Fruit fly (Drosophila melanogaster) whole organism, embryonic: ENCODE results near the gene wam.

Experiments used
- Ada2b ChIP-seq: fragments of 200-800 bp; sonication (Bioruptor generic); IDR thresholded peaks from 2 replicates; pipeline ENCODE4 v1.3.6; 2022; ENCODE audit warnings: missing biosample characterization, missing genetic modification characterization
- Asciz ChIP-seq: fragments of 200-800 bp; sonication (Bioruptor generic); optimal IDR thresholded peaks from 2 replicates; lab custom pipeline; 2017; ENCODE audit warnings: missing biosample characterization, mild to moderate bottlenecking, missing genetic modification characterization, missing genetic modification reagents
- CG10209 ChIP-seq: fragments of 200-800 bp; sonication (Bioruptor generic); optimal IDR thresholded peaks from 3 replicates; lab custom pipeline; 2017; ENCODE audit warnings: missing biosample characterization, mild to moderate bottlenecking, missing genetic modification characterization, missing genetic modification reagents
- CG10267 ChIP-seq: fragments of 200-800 bp; sonication (Bioruptor generic); optimal IDR thresholded peaks from 2 replicates; lab custom pipeline; 2018; ENCODE audit warnings: missing biosample characterization, mild to moderate bottlenecking, missing genetic modification characterization, moderate library complexity
- CG11695 ChIP-seq: fragments of 200-800 bp; sonication (Bioruptor generic); IDR thresholded peaks from 3 replicates; pipeline ENCODE4 v1.3.6; 2022; ENCODE audit warnings: missing biosample characterization, missing genetic modification characterization
- CG12104 ChIP-seq: fragments of 200-800 bp; sonication (Bioruptor generic); optimal IDR thresholded peaks from 3 replicates; lab custom pipeline; 2016; ENCODE audit warnings: missing biosample characterization, missing genetic modification characterization
- CG13624 ChIP-seq: fragments of 200-800 bp; sonication (Bioruptor generic); optimal IDR thresholded peaks from 2 replicates; lab custom pipeline; 2016; ENCODE audit warnings: missing biosample characterization, missing genetic modification characterization
- CG16815 ChIP-seq: fragments of 200-800 bp; sonication (Bioruptor generic); optimal IDR thresholded peaks from 3 replicates; lab custom pipeline; 2017; ENCODE audit warnings: missing biosample characterization, mild to moderate bottlenecking, missing genetic modification characterization
- CG30431 ChIP-seq: fragments of 200-800 bp; sonication (Bioruptor generic); optimal IDR thresholded peaks from 2 replicates; lab custom pipeline; 2017; ENCODE audit warnings: missing biosample characterization, missing genetic modification characterization
- CG31224 ChIP-seq: fragments of 200-800 bp; sonication (Bioruptor generic); IDR thresholded peaks from 2 replicates; pipeline ENCODE4 v1.3.6; 2022; ENCODE audit warnings: missing biosample characterization, missing genetic modification characterization
- CG34422 ChIP-seq: fragments of 200-800 bp; sonication (Bioruptor generic); IDR thresholded peaks from 3 replicates; pipeline ENCODE4 v1.3.6; 2022; ENCODE audit warnings: missing biosample characterization, missing genetic modification characterization
- CG4730 ChIP-seq: fragments of 200-800 bp; sonication (Bioruptor generic); IDR thresholded peaks from 2 replicates; pipeline ENCODE4 v1.3.6; 2022; ENCODE audit warnings: missing biosample characterization, missing genetic modification characterization
- CG4854 ChIP-seq: fragments of 200-800 bp; sonication (Bioruptor generic); optimal IDR thresholded peaks from 2 replicates; lab custom pipeline; 2016; ENCODE audit warnings: missing biosample characterization, missing genetic modification characterization, inconsistent platforms
- CG5245 ChIP-seq: fragments of 200-800 bp; sonication (Bioruptor generic); optimal IDR thresholded peaks from 3 replicates; lab custom pipeline; 2016; ENCODE audit warnings: missing biosample characterization, missing genetic modification characterization
- CG7271 ChIP-seq: fragments of 200-800 bp; sonication (Bioruptor generic); optimal IDR thresholded peaks from 2 replicates; lab custom pipeline; 2018; ENCODE audit warnings: missing biosample characterization, mild to moderate bottlenecking, missing genetic modification characterization, moderate library complexity
- CG7987 ChIP-seq: fragments of 200-800 bp; sonication (Bioruptor generic); optimal IDR thresholded peaks from 2 replicates; lab custom pipeline; 2018; ENCODE audit warnings: missing biosample characterization, mild to moderate bottlenecking, missing genetic modification characterization, moderate library complexity
- CG8089 ChIP-seq: fragments of 200-800 bp; sonication (Bioruptor generic); optimal IDR thresholded peaks from 3 replicates; lab custom pipeline; 2016; ENCODE audit warnings: missing biosample characterization, missing genetic modification characterization
- CG9932 ChIP-seq: fragments of 200-800 bp; sonication (Bioruptor generic); IDR thresholded peaks from 2 replicates; pipeline ENCODE4 v1.3.6; 2022; ENCODE audit warnings: missing biosample characterization, missing genetic modification characterization
- CkIIα-i1 ChIP-seq: fragments of 200-800 bp; sonication (Bioruptor generic); IDR thresholded peaks from 2 replicates; pipeline ENCODE4 v1.3.6; 2022; ENCODE audit warnings: missing biosample characterization, missing genetic modification characterization
- Dad ChIP-seq: fragments of 200-800 bp; sonication (Bioruptor generic); optimal IDR thresholded peaks from 3 replicates; lab custom pipeline; 2016; ENCODE audit warnings: missing biosample characterization, missing genetic modification characterization
- Dref ChIP-seq: fragments of 200-800 bp; sonication (Bioruptor generic); IDR thresholded peaks from 2 replicates; pipeline ENCODE4 v1.3.6; 2022; ENCODE audit warnings: missing biosample characterization, missing genetic modification characterization
- Jarid2 ChIP-seq: fragments of 200-800 bp; sonication (Bioruptor generic); optimal IDR thresholded peaks from 3 replicates; lab custom pipeline; 2017; ENCODE audit warnings: mild to moderate bottlenecking, missing biosample characterization, missing genetic modification reagents, missing genetic modification characterization
- Mad ChIP-seq: fragments of 200-800 bp; sonication (Bioruptor generic); optimal IDR thresholded peaks from 2 replicates; lab custom pipeline; 2016; ENCODE audit warnings: missing biosample characterization, missing genetic modification characterization
- Meics ChIP-seq: fragments of 200-800 bp; sonication (Bioruptor generic); optimal IDR thresholded peaks from 2 replicates; lab custom pipeline; 2017; ENCODE audit warnings: missing biosample characterization, mild to moderate bottlenecking, missing genetic modification characterization
- Oli ChIP-seq: fragments of 200-800 bp; sonication (Bioruptor generic); optimal IDR thresholded peaks from 2 replicates; lab custom pipeline; 2018; ENCODE audit warnings: missing biosample characterization, mild to moderate bottlenecking, missing genetic modification characterization, moderate library complexity
- Poxn ChIP-seq: fragments of 200-800 bp; sonication (Bioruptor generic); IDR thresholded peaks from 2 replicates; pipeline ENCODE4 v1.3.6; 2022; ENCODE audit warnings: missing biosample characterization, missing genetic modification characterization
- Sry-δ ChIP-seq: fragments of 200-800 bp; sonication (Bioruptor generic); optimal IDR thresholded peaks from 2 replicates; lab custom pipeline; 2016; ENCODE audit warnings: missing biosample characterization, missing genetic modification characterization
- Vsx1 ChIP-seq: fragments of 200-800 bp; sonication (Bioruptor generic); optimal IDR thresholded peaks from 2 replicates; lab custom pipeline; 2017; ENCODE audit warnings: missing biosample characterization, mild to moderate bottlenecking, missing genetic modification characterization, missing genetic modification reagents
- ac ChIP-seq: fragments of 200-800 bp; sonication (Bioruptor generic); optimal IDR thresholded peaks from 3 replicates; lab custom pipeline; 2017; ENCODE audit warnings: missing biosample characterization, mild to moderate bottlenecking, missing genetic modification characterization
- bsh ChIP-seq, 2 experiments: fragments of 200-800 bp; sonication (Bioruptor generic); optimal IDR thresholded peaks; 2 replicates each; lab custom pipeline; 2017 to 2018; ENCODE audit warnings: mild to moderate bottlenecking in 2 of 2, missing biosample characterization in 2 of 2, missing genetic modification characterization in 2 of 2, moderate library complexity in 1 of 2
- btn ChIP-seq: fragments of 200-800 bp; sonication (Bioruptor generic); optimal IDR thresholded peaks from 2 replicates; lab custom pipeline; 2016; ENCODE audit warnings: missing biosample characterization, missing genetic modification characterization
- chif ChIP-seq, 2 experiments: fragments of 200-800 bp; sonication (Bioruptor generic); optimal IDR thresholded peaks; 3 replicates each; lab custom pipeline; 2016; ENCODE audit warnings: missing biosample characterization in 2 of 2, missing genetic modification characterization in 2 of 2
- ci ChIP-seq: fragments of 200-800 bp; sonication (Bioruptor generic); IDR thresholded peaks from 3 replicates; pipeline ENCODE4 v1.3.6; 2022; ENCODE audit warnings: missing biosample characterization, missing genetic modification characterization
- danr ChIP-seq: fragments of 200-800 bp; sonication (Bioruptor generic); IDR thresholded peaks from 2 replicates; pipeline ENCODE4 v1.3.6; 2022; ENCODE audit warnings: missing biosample characterization, missing genetic modification characterization
- esg ChIP-seq: fragments of 200-800 bp; sonication (Bioruptor generic); conservative IDR thresholded peaks from 2 replicates; pipeline ENCODE4 v1.3.6; 2022; ENCODE audit warnings: missing biosample characterization, missing genetic modification characterization
- gem ChIP-seq: fragments of 200-800 bp; sonication (Bioruptor generic); optimal IDR thresholded peaks from 2 replicates; lab custom pipeline; 2019; ENCODE audit warnings: missing biosample characterization, mild to moderate bottlenecking, missing genetic modification characterization, moderate library complexity
- grau ChIP-seq: fragments of 200-800 bp; optimal IDR thresholded peaks from 3 replicates; lab custom pipeline; 2019; ENCODE audit warnings: missing biosample characterization, mild to moderate bottlenecking, missing genetic modification characterization, moderate library complexity
- hb ChIP-seq: fragments of 200-800 bp; sonication (Bioruptor generic); IDR thresholded peaks from 3 replicates; pipeline ENCODE4 v1.3.6; 2022; ENCODE audit warnings: missing biosample characterization, missing genetic modification characterization; ENCODE audit not compliant: partially characterized antibody
- hkb ChIP-seq, 2 experiments: fragments of 200-800 bp in 1 of 2; fragments of >200 bp in 1 of 2; sonication (Bioruptor generic) in 1 of 2; IDR thresholded peaks in 1 of 2; optimal IDR thresholded peaks in 1 of 2; 2 replicates each; pipeline versions ENCODE4 v1.3.6 to Lab custom; 2017 to 2022; ENCODE audit warnings: missing biosample characterization in 1 of 2, missing genetic modification characterization in 1 of 2
- hth ChIP-seq: fragments of >200 bp; optimal IDR thresholded peaks from 2 replicates; lab custom pipeline; 2017; ENCODE audit warnings: inconsistent platforms
- inv ChIP-seq: fragments of 200-800 bp; sonication (Bioruptor generic); IDR thresholded peaks from 2 replicates; pipeline ENCODE4 v1.3.6; 2022; ENCODE audit warnings: missing biosample characterization, missing genetic modification characterization; ENCODE audit not compliant: partially characterized antibody
- lola ChIP-seq, 3 experiments: fragments of >200 bp in 2 of 3; fragments of 200-800 bp in 1 of 3; sonication (Bioruptor generic) in 1 of 3; optimal IDR thresholded peaks; 2 replicates each; lab custom pipeline; 2017 to 2019; ENCODE audit warnings: missing biosample characterization in 3 of 3, missing genetic modification characterization in 3 of 3, mild to moderate bottlenecking in 1 of 3, moderate library complexity in 1 of 3
- peb ChIP-seq: fragments of 200-800 bp; sonication (Bioruptor generic); IDR thresholded peaks from 2 replicates; pipeline ENCODE4 v1.3.6; 2022; ENCODE audit warnings: missing biosample characterization, missing genetic modification characterization
- pros ChIP-seq: fragments of 200-800 bp; sonication (Bioruptor generic); optimal IDR thresholded peaks from 3 replicates; lab custom pipeline; 2019; ENCODE audit warnings: missing biosample characterization, mild to moderate bottlenecking, missing genetic modification characterization, moderate library complexity
- sima ChIP-seq: fragments of 200-800 bp; sonication (Bioruptor generic); optimal IDR thresholded peaks from 2 replicates; lab custom pipeline; 2016; ENCODE audit warnings: missing biosample characterization, missing genetic modification characterization
- sna ChIP-seq: fragments of 200-800 bp; sonication (Bioruptor generic); IDR thresholded peaks from 2 replicates; pipeline ENCODE4 v1.3.6; 2022; ENCODE audit warnings: missing biosample characterization, missing genetic modification characterization; ENCODE audit not compliant: partially characterized antibody
- sug ChIP-seq: fragments of 200-800 bp; optimal IDR thresholded peaks from 2 replicates; lab custom pipeline; 2019; ENCODE audit warnings: missing biosample characterization, mild to moderate bottlenecking, missing genetic modification characterization, moderate library complexity
- tll ChIP-seq, 2 experiments: fragments of 200-800 bp in 1 of 2; fragments of >200 bp in 1 of 2; sonication (Bioruptor generic) in 1 of 2; optimal IDR thresholded peaks; 2 replicates each; lab custom pipeline; 2017 to 2019; ENCODE audit warnings: missing biosample characterization in 2 of 2, missing genetic modification characterization in 2 of 2, mild to moderate bottlenecking in 1 of 2, moderate library complexity in 1 of 2
- vfl ChIP-seq: fragments of 200-800 bp; sonication (Bioruptor generic); optimal IDR thresholded peaks from 2 replicates; lab custom pipeline; 2016; ENCODE audit warnings: missing biosample characterization, missing genetic modification characterization
- zen ChIP-seq: fragments of 200-800 bp; sonication (Bioruptor generic); optimal IDR thresholded peaks from 3 replicates; lab custom pipeline; 2018; ENCODE audit warnings: missing biosample characterization, mild to moderate bottlenecking, missing genetic modification characterization, moderate library complexity

wam gene

dm6 chr3R:23334866-23335265 lies 47.0 kb upstream of the wam start (continued):
- peak; percentile 35; the same call in 1 of the 2 replicates for TF ChIP-seq CG4730 (GFP tag; lab: Robert Waterston, UW)
- no peak for TF ChIP-seq Mad
- TF ChIP-seq hkb (optimal IDR thresholded peaks at IDR 0.05; lab: Kevin White, UChicago) = no peak
- TF ChIP-seq hkb (GFP tag; IDR thresholded peaks at IDR 0.05; lab: Robert Waterston, UW) = no peak; the same call in 1 of the 2 replicates
- TF ChIP-seq Ada2b = peak; percentile 51
- peak; percentile 5 for TF ChIP-seq sug
- TF ChIP-seq CG30431 = no peak
- 0 out of 2 replicates have a peak, but pooled peaks have one; percentile 43 for TF ChIP-seq CG31224 (GFP tag; lab: Robert Waterston, UW)
- TF ChIP-seq CG9932 = peak; percentile 77
- no peak for TF ChIP-seq bsh (GFP tag; optimal IDR thresholded peaks at IDR 0.05; lab: Kevin White, UChicago)
- TF ChIP-seq esg (GFP tag; lab: Robert Waterston, UW) = peak; percentile 46
- TF ChIP-seq lola (GFP tag; optimal IDR thresholded peaks at IDR 0.05; lab: Kevin White, UChicago) = no peak
- no peak for TF ChIP-seq CG10267
- TF ChIP-seq Jarid2 (GFP tag; lab: Kevin White, UChicago) = peak; percentile 37
- no peak for TF ChIP-seq hth (lab: Kevin White, UChicago)
- TF ChIP-seq Oli (tag; lab: Kevin White, UChicago) = peak; percentile 8
- TF ChIP-seq CG11695 (GFP tag; lab: Robert Waterston, UW) = peak; percentile 67
- TF ChIP-seq btn (GFP tag; lab: Kevin White, UChicago) = no peak
- no peak for TF ChIP-seq hb (GFP tag; lab: Robert Waterston, UW)
- no peak for TF ChIP-seq Dref (GFP tag; lab: Robert Waterston, UW)
- no peak for TF ChIP-seq CG4854 (GFP tag; lab: Kevin White, UChicago)
- peak; percentile 45 for TF ChIP-seq gem (tag; lab: Kevin White, UChicago)
- TF ChIP-seq danr (GFP tag; lab: Robert Waterston, UW) = no peak
- no peak for TF ChIP-seq CG7271 (tag; lab: Kevin White, UChicago)
- peak; percentile 21 for TF ChIP-seq CG16815 (GFP tag; lab: Kevin White, UChicago)
- TF ChIP-seq chif (GFP tag; optimal IDR thresholded peaks at IDR 0.05; lab: Kevin White, UChicago) = peak in 1 of 2 experiments; percentile 14
- TF ChIP-seq peb = no peak
- no peak for TF ChIP-seq inv
- TF ChIP-seq CG8089 (GFP tag; lab: Kevin White, UChicago) = no peak
- TF ChIP-seq Sry-δ = no peak
- no peak for TF ChIP-seq ac
- TF ChIP-seq CG7987 (GFP tag; lab: Kevin White, UChicago) = no peak
- peak; percentile 67 for TF ChIP-seq CG13624 (GFP tag; lab: Kevin White, UChicago)
- no peak for TF ChIP-seq vfl (GFP tag; lab: Kevin White, UChicago)
- TF ChIP-seq sna (GFP tag; lab: Robert Waterston, UW) = no peak
- TF ChIP-seq Vsx1 (GFP tag; lab: Kevin White, UChicago) = no peak
- TF ChIP-seq CG34422 (GFP tag; lab: Robert Waterston, UW) = no peak
- no peak for TF ChIP-seq pros (GFP tag; lab: Kevin White, UChicago)
- TF ChIP-seq CkIIα-i1 = no peak
- peak; percentile 10 for TF ChIP-seq CG5245 (GFP tag; lab: Kevin White, UChicago)
- TF ChIP-seq grau = peak; percentile 60
- no peak for TF ChIP-seq sima (GFP tag; lab: Kevin White, UChicago)
- TF ChIP-seq ci (GFP tag; lab: Robert Waterston, UW) = 0 out of 3 replicates have a peak, but pooled peaks have one; percentile 25
- TF ChIP-seq CG12104 (GFP tag; lab: Kevin White, UChicago) = no peak
- no peak for TF ChIP-seq Poxn (GFP tag; lab: Robert Waterston, UW)
- no peak for TF ChIP-seq tll (GFP tag; optimal IDR thresholded peaks at IDR 0.05; lab: Kevin White, UChicago)
- TF ChIP-seq Meics (GFP tag; lab: Kevin White, UChicago) = peak; percentile 74
- TF ChIP-seq Dad (GFP tag; lab: Kevin White, UChicago) = no peak
- peak; percentile 12 for TF ChIP-seq CG10209
- peak; percentile 20 for TF ChIP-seq Asciz
- no peak for TF ChIP-seq zen (tag; lab: Kevin White, UChicago)
